Worm (Caenorhabditis elegans): ENCODE results near the gene clec-175.

clec-175 gene

DNA sequence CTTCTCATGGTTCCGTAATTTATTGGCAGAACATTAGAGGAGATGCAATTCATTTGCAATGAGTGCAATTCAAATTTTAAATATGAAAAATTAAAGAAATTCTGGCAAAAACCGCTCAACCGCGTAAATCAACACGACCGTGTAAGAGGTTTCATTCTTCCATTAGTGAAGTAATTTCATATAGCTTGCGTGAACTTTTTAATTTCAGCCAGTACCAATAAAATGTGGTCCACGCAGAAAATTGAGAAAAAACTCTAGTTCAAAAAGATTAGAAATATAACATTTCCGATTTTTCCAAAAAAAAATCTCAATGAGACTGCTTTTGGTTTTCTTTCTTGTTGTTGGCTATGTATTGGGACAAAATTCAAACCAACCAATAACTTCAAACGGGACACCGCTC is at the start of gene clec-175:
Gene clec-175, plus strand, starts transcription at position 301 of the 400 bp plus-strand sequence.
- TF ChIP-seq flt-1 (GFP tag; IDR thresholded peaks at IDR 0.05) (no peak), scrt-1 (GFP tag; IDR thresholded peaks at IDR 0.05) (no peak), ama-1 (optimal IDR thresholded peaks at IDR 0.05) (no peak), ceh-13 (GFP tag; optimal IDR thresholded peaks at IDR 0.05) (no peak), ceh-36 (tag; optimal IDR thresholded peaks at IDR 0.05) (no peak), tra-4 (tag; optimal IDR thresholded peaks at IDR 0.05) (no peak), sea-1 (GFP tag; conservative IDR thresholded peaks at IDR 0.05) (no peak)

DNA sequence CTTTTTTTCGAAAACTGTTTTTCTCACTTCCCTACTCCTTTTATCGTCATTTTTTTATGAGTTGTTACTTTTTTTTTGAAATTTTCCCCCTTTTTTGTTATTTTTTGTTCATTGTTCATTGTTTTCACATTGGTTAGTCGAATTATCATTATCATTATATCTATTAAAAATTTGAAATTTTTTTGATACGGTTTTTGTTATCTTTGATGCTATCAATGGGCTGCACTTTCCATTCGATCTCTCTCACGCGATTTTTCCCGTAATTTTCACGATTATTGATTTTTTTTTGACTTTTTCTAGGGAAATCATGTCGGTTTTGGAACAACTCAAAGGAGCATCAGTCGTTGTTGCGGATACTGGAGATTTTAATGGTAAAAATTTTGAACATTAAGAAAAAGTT is 35.8 kb upstream of the clec-175 start, which contains the start of gene tald-1:
Gene tald-1, plus strand, starts transcription at position 301 of the 400 bp plus-strand sequence.
- TF ChIP-seq sea-1 (GFP tag; conservative IDR thresholded peaks at IDR 0.05), result no peak
- no peak for TF ChIP-seq flt-1 (GFP tag; IDR thresholded peaks at IDR 0.05)
- no peak for TF ChIP-seq aly-1 (tag; optimal IDR thresholded peaks at IDR 0.05)

DNA sequence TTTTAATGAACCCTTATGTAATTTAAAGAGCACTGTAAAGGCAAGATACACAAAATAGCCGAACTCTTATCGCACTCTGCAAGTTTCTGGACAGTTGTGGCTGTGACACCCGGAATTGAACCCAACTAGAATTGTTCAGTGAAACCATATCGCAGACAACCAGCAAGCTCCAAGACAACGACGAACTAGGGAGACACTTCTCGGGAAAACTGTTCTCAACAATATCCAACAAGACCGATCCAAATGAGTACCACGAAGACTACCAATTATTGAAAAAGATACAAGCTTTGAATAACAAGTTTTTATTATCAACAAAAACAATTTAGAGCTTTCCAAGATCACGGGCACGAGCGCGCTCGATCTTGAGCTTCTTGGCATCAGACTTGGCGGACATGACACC is 33.3 kb upstream of the clec-175 start:
- peak; percentile 2 for TF ChIP-seq ama-1 (optimal IDR thresholded peaks at IDR 0.05)

DNA sequence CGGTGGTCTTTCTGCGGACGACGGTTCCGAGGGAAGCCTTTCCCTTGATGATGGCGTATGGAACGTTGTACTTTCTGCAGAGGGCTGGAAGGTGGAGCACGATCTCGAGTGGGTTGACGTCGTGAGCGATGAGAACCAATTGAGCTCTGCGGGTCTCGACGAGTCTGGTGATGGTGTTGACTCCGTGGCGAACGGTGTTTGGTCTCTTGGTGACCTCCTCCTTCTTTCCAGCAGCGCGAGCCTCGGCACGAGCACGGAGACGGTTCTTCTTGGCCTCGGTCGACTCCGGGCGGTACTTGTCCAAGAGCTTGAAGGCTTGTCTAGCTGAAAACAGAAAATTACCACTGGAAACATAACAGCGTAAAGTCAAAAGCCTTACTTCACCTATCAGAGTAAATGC is 32.7 kb upstream of the clec-175 start:
- 0 out of 2 replicates have a peak, but pooled peaks have one; percentile 9 for TF ChIP-seq sea-1 (GFP tag; conservative IDR thresholded peaks at IDR 0.05)

DNA sequence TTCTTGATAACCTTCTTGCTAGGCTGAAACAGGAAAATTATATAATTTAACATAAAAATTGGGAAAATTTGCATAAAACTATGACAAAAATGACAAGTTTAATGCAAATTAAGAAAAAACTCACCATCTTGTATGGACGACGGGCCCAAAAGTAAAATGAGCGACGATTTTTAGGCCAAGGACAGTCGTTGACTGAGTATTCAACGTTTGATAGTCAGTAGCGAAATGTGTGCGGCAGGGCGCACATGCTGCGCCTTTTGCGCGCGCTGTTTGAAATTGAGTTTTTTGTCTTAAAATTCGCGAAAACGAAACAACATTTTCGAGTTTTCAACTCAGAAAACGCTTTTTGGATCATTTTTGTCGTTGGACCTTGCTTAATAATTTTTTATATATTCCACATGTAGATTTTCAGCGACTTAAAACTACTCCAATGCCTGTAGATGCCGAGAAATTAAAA is 31.7 kb upstream of the clec-175 start, which contains the start of the genes rpl-7A and set-21:
Gene rpl-7A, minus strand, starts transcription at position 153 of the 457 bp plus-strand sequence.
Gene set-21, plus strand, starts transcription at position 407 of the 457 bp plus-strand sequence.
- no peak for TF ChIP-seq ets-7 (tag; optimal IDR thresholded peaks at IDR 0.05)
- peak; percentile 18 for TF ChIP-seq B0310.2 (tag; optimal IDR thresholded peaks at IDR 0.05)
- peak; percentile 52 for TF ChIP-seq flt-1 (GFP tag; IDR thresholded peaks at IDR 0.05)
- TF ChIP-seq pes-1 (GFP tag; IDR thresholded peaks at IDR 0.05), result peak; percentile 74
- no peak for TF ChIP-seq hmbx-1 (tag; optimal IDR thresholded peaks at IDR 0.05)
- TF ChIP-seq F13C5.2 (tag; optimal IDR thresholded peaks at IDR 0.05), result peak; percentile 86
- peak; percentile 57 for TF ChIP-seq hmg-4 (GFP tag; optimal IDR thresholded peaks at IDR 0.05)
- no peak for TF ChIP-seq ceh-13 (GFP tag; optimal IDR thresholded peaks at IDR 0.05)
- TF ChIP-seq tbx-37 (GFP tag; conservative IDR thresholded peaks at IDR 0.05), result peak; percentile 51
- no peak for TF ChIP-seq tra-4 (tag; optimal IDR thresholded peaks at IDR 0.05)
- TF ChIP-seq sea-1 (GFP tag; conservative IDR thresholded peaks at IDR 0.05), result peak; percentile 74; the same call in 1 of the 2 replicates
- no peak for TF ChIP-seq aly-1 (tag; optimal IDR thresholded peaks at IDR 0.05)
- TF ChIP-seq ceh-36 (tag; optimal IDR thresholded peaks at IDR 0.05), result no peak
- 0 out of 2 replicates have a peak, but pooled peaks have one; percentile 28 for TF ChIP-seq scrt-1 (GFP tag; IDR thresholded peaks at IDR 0.05)
- no peak for TF ChIP-seq tbx-11 (GFP tag; IDR thresholded peaks at IDR 0.05)
- TF ChIP-seq ama-1 (optimal IDR thresholded peaks at IDR 0.05), result no peak
- no peak for TF ChIP-seq hnd-1 (tag; optimal IDR thresholded peaks at IDR 0.05)

DNA sequence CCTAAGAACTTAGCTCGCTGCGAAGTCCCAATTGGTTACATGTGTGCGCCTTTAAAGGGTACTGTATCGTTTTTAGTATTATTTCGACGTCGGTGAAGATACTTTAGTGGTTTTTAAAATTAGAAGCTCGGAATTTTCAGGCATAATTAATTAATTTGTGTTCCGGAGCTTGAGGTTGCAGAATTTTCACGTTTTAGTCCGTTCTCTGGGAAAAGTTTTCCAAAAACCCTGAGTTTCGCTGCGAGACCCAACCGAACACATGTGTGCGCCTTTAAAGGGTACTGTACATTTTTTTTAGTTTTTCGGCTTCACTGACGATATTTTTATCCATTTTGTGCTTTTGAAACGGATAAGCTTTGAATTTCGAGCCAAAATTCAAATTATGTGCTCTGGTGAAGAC is 28.6 kb upstream of the clec-175 start:
- TF ChIP-seq tbx-11 (GFP tag; IDR thresholded peaks at IDR 0.05) (no peak), tra-4 (tag; optimal IDR thresholded peaks at IDR 0.05) (no peak), pes-1 (GFP tag; IDR thresholded peaks at IDR 0.05) (no peak), sea-1 (GFP tag; conservative IDR thresholded peaks at IDR 0.05) (no peak), tbx-37 (GFP tag; conservative IDR thresholded peaks at IDR 0.05) (no peak), ceh-36 (tag; optimal IDR thresholded peaks at IDR 0.05) (no peak), F13C5.2 (tag; optimal IDR thresholded peaks at IDR 0.05) (no peak), B0310.2 (tag; optimal IDR thresholded peaks at IDR 0.05) (no peak), hnd-1 (tag; optimal IDR thresholded peaks at IDR 0.05) (no peak), flt-1 (GFP tag; IDR thresholded peaks at IDR 0.05) (no peak), ceh-13 (GFP tag; optimal IDR thresholded peaks at IDR 0.05) (no peak), ama-1 (optimal IDR thresholded peaks at IDR 0.05) (no peak), hmbx-1 (tag; optimal IDR thresholded peaks at IDR 0.05) (no peak), ets-7 (tag; optimal IDR thresholded peaks at IDR 0.05) (no peak), scrt-1 (GFP tag; IDR thresholded peaks at IDR 0.05) (no peak), aly-1 (tag; optimal IDR thresholded peaks at IDR 0.05) (no peak), hmg-4 (GFP tag; optimal IDR thresholded peaks at IDR 0.05) (no peak)

DNA sequence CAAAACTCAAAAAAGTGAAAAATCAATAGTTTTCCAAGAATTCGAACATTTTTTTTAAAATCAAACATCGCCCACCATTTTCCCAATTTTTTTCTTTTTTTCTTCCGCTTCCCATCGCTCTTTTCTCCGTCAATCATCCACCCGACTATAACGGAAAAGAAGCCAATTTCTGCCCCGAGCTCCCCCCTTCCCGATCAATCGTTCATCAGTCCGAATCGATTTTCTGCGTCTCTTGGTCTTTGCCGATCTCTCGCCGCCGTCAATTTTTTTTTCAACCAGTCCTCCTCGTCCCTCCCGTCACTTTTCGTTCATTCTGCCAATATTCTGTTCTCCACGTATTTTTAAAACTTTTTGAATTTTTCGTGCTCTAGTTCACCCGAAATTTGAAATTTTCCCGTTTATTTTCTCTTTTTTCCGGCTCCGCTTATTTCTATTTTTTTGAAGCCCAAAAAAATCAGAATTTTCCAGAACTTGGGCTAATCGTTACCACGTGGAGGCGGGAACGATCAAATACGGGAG is 28.1 kb upstream of the clec-175 start, which contains the start of gene ell-1:
Gene ell-1, plus strand, starts transcription at position 469 of the 519 bp plus-strand sequence.
- TF ChIP-seq ceh-36 (tag; optimal IDR thresholded peaks at IDR 0.05) (no peak), ets-7 (tag; optimal IDR thresholded peaks at IDR 0.05) (no peak), tbx-37 (GFP tag; conservative IDR thresholded peaks at IDR 0.05) (no peak)

DNA sequence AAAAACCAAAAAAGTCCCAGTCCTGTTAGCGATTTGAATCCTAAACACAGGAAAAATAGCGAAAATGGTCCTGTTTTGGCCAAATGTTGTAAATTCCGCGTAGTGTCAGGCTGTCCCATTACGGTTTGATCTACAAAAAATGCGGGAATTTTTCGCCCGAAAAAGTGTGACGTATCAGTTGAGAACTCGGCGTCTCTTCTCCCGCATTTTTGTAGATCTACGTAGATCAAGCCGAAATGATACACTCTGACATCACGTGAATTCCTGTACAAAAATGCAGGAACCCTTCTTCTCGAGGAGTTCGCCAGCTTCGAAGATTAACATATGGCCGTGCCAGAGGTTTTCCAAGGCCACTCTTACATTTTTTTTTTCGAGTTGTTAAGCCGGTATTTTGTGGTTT is 26.6 kb upstream of the clec-175 start:
- TF ChIP-seq flt-1 (GFP tag; IDR thresholded peaks at IDR 0.05) (no peak), ceh-36 (tag; optimal IDR thresholded peaks at IDR 0.05) (no peak), tbx-37 (GFP tag; conservative IDR thresholded peaks at IDR 0.05) (no peak), hmbx-1 (tag; optimal IDR thresholded peaks at IDR 0.05) (no peak), ama-1 (optimal IDR thresholded peaks at IDR 0.05) (no peak)

Data from whole organism, early embryonic.